Worm (Caenorhabditis elegans) whole organism, L2 larva: Measurements from ENCODE around the gene F07F6.4.
A peak's percentile ranks its signal among the peaks of the same experiment; 100 is the strongest.

Experiments
- ama-1 ChIP-seq: fragments of 150-350 bp; optimal IDR thresholded peaks from 2 replicates; lab custom pipeline; 2018; ENCODE audit warnings: inconsistent platforms
- ceh-16 ChIP-seq: fragments of 150-350 bp; optimal IDR thresholded peaks from 2 replicates; lab custom pipeline; 2014; ENCODE audit warnings: missing biosample characterization, missing genetic modification characterization
- fos-1 ChIP-seq: fragments of 150-350 bp; optimal IDR thresholded peaks from 2 replicates; lab custom pipeline; 2014; ENCODE audit warnings: missing biosample characterization, missing genetic modification characterization
- nhr-129 ChIP-seq: fragments of 150-350 bp; optimal IDR thresholded peaks from 2 replicates; lab custom pipeline; 2014; ENCODE audit warnings: missing biosample characterization, missing genetic modification characterization
- nhr-23 ChIP-seq: fragments of 150-350 bp; optimal IDR thresholded peaks from 2 replicates; lab custom pipeline; 2014; ENCODE audit warnings: missing biosample characterization, missing genetic modification reagents, missing genetic modification characterization
- nhr-237 ChIP-seq: fragments of 150-350 bp; optimal IDR thresholded peaks from 2 replicates; lab custom pipeline; 2014; ENCODE audit warnings: missing biosample characterization, missing genetic modification characterization
- nhr-6 ChIP-seq: fragments of 150-350 bp; optimal IDR thresholded peaks from 2 replicates; lab custom pipeline; 2014; ENCODE audit warnings: missing biosample characterization, missing genetic modification characterization
- ztf-11 ChIP-seq: sonication (generic microtip); optimal IDR thresholded peaks from 2 replicates; lab custom pipeline; 2017; ENCODE audit warnings: missing biosample characterization, missing genetic modification characterization

ce11 chrII:5379614-5380077 lies 49.7 kb downstream of the F07F6.4 start, which contains the start of gene pkc-3:
- TF ChIP-seq ama-1 (lab: Kevin White, UChicago) (peak; percentile 48), nhr-23 (tag; lab: Kevin White, UChicago) (no peak), ztf-11 (tag; lab: Kevin White, UChicago) (no peak), ceh-16 (tag; lab: Kevin White, UChicago) (no peak), nhr-6 (tag; lab: Kevin White, UChicago) (no peak), nhr-237 (no peak), fos-1 (tag; lab: Kevin White, UChicago) (peak; percentile 98), nhr-129 (tag; lab: Kevin White, UChicago) (peak; percentile 78)
